Worm (Caenorhabditis elegans): ENCODE results near the gene egli-1.

DNA sequence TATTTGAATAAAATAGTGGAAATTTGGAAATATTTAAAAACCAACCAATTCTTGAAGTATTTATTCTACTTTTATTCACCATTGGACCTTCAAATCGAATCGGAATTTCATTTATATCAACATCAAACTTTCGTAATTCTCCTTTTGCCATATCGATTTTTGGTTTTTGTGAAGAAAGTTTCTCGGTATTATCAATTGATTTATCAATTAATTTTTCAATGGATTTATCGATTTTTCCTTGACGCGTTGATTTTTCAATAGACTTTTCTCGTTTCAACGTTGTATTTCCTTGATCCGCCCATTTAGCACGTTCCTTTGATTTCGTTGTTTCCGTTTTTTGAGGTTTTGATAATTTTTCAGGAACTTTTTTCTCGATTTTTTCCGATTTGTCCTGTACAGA lies 45.6 kb downstream of the egli-1 start:
- TF ChIP-seq blmp-1 (tag; optimal IDR thresholded peaks at IDR 0.05) (no peak), ceh-43 (GFP tag; optimal IDR thresholded peaks at IDR 0.05) (no peak), ces-1 (GFP tag; optimal IDR thresholded peaks at IDR 0.05) (no peak), hlh-1 (tag; optimal IDR thresholded peaks at IDR 0.05) (no peak), lsy-2 (tag; optimal IDR thresholded peaks at IDR 0.05) (no peak), nhr-237 (tag; optimal IDR thresholded peaks at IDR 0.05) (no peak), drap-1 (GFP tag; optimal IDR thresholded peaks at IDR 0.05) (no peak), sptf-1 (tag; optimal IDR thresholded peaks at IDR 0.05) (no peak), unc-39 (tag; optimal IDR thresholded peaks at IDR 0.05) (no peak)
